Worm (Caenorhabditis elegans): ENCODE results near the gene C14A6.8.

- TF ChIP-seq him-1 (tag; optimal IDR thresholded peaks at IDR 0.05) (no peak), rpc-1 (optimal IDR thresholded peaks at IDR 0.05) (no peak), rpc-1 (tag; optimal IDR thresholded peaks at IDR 0.05) (no peak), snpc-4 (GFP tag; optimal IDR thresholded peaks at IDR 0.05) (no peak), snpc-4 (tag; optimal IDR thresholded peaks at IDR 0.05) (no peak), snpc-3.4 (tag; optimal IDR thresholded peaks at IDR 0.05) (no peak), mcd-1 (GFP tag; IDR thresholded peaks at IDR 0.05) (no peak), nhr-80 (tag; optimal IDR thresholded peaks at IDR 0.05) (no peak), C06A6.2 (GFP tag; conservative IDR thresholded peaks at IDR 0.05) (no peak), unc-62 (GFP tag; optimal IDR thresholded peaks at IDR 0.05) (no peak), B0336.3 (GFP tag; IDR thresholded peaks at IDR 0.05) (no peak)
Observed at ce11 chrV:18128545-18128944, 42.9 kb downstream of the C14A6.8 start.
